Worm (Caenorhabditis elegans) whole organism, L3 larva: ENCODE results near the gene ceh-34.

ENCODE experiments used
- ceh-16 ChIP-seq: sonication (generic microtip); optimal IDR thresholded peaks from 2 replicates; lab custom pipeline; 2017; ENCODE audit warnings: missing biosample characterization, missing genetic modification characterization
- ceh-28 ChIP-seq: fragments of 150-350 bp; optimal IDR thresholded peaks from 2 replicates; lab custom pipeline; 2014; ENCODE audit warnings: missing biosample characterization, missing genetic modification reagents, missing genetic modification characterization
- egl-5 ChIP-seq: fragments of 150-350 bp; optimal IDR thresholded peaks from 2 replicates; lab custom pipeline; 2017; ENCODE audit warnings: missing biosample characterization, missing genetic modification reagents, missing genetic modification characterization, inconsistent platforms
- nhr-11 ChIP-seq: fragments of 150-350 bp; optimal IDR thresholded peaks from 2 replicates; lab custom pipeline; 2014; ENCODE audit warnings: missing biosample characterization, missing genetic modification characterization
- nhr-237 ChIP-seq: fragments of 150-350 bp; optimal IDR thresholded peaks from 2 replicates; lab custom pipeline; 2014; ENCODE audit warnings: missing biosample characterization, missing genetic modification characterization
- pha-4 ChIP-seq: fragments of 150-350 bp; optimal IDR thresholded peaks from 2 replicates; lab custom pipeline; 2014; ENCODE audit warnings: missing biosample characterization, missing genetic modification reagents, missing genetic modification characterization
- sea-2 ChIP-seq: fragments of 150-350 bp; sonication (generic microtip); optimal IDR thresholded peaks from 4 replicates; lab custom pipeline; 2014; ENCODE audit warnings: missing biosample characterization, missing genetic modification reagents, missing genetic modification characterization
- tbx-2 ChIP-seq: sonication (generic microtip); optimal IDR thresholded peaks from 2 replicates; lab custom pipeline; 2016; ENCODE audit warnings: mild to moderate bottlenecking, missing genetic modification characterization, missing compliant biosample characterization

DNA sequence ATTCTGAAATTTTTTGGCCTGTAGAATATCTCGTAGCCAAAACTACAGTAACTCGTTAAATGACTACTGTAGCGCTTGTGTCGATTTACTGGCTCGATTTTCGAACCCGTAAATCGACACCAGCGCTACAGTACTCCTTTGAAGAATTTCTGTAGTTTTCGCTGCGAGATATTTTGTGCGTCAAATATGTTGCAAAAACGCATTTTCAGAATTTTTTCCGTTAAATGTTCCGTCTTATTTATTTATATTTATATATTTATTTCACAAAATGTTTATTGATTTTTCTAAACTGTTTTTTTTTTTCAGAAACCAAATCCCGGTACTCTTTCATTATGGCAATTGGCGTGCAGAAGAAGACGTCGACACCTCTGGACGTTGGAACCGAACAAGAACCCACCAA is 45.6 kb downstream of the ceh-34 start, which contains the start of gene natc-2:
- no peak for TF ChIP-seq tbx-2
- no peak for TF ChIP-seq egl-5 (tag; lab: Kevin White, UChicago)
- no peak for TF ChIP-seq ceh-16 (tag; lab: Kevin White, UChicago)
- no peak for TF ChIP-seq nhr-11 (tag; lab: Kevin White, UChicago)
- TF ChIP-seq sea-2 (GFP tag; lab: Kevin White, UChicago): no peak
- no peak for TF ChIP-seq nhr-237 (tag; lab: Kevin White, UChicago)
- no peak for TF ChIP-seq pha-4 (tag; lab: Kevin White, UChicago)
- TF ChIP-seq ceh-28 (tag; lab: Kevin White, UChicago): no peak
